Worm (Caenorhabditis elegans) whole organism, L3 larva: ENCODE results near the gene pfkb-1.2.

ENCODE experiments used
- elt-1 ChIP-seq: fragments of 150-350 bp; optimal IDR thresholded peaks from 2 replicates; lab custom pipeline; 2014; ENCODE audit warnings: missing biosample characterization, missing genetic modification characterization
- fos-1 ChIP-seq: fragments of 150-350 bp; optimal IDR thresholded peaks from 2 replicates; lab custom pipeline; 2014; ENCODE audit warnings: missing biosample characterization, missing genetic modification characterization
- nhr-12 ChIP-seq: fragments of 150-350 bp; optimal IDR thresholded peaks from 2 replicates; lab custom pipeline; 2014; ENCODE audit warnings: missing biosample characterization, missing genetic modification characterization
- nhr-23 ChIP-seq: fragments of 150-350 bp; optimal IDR thresholded peaks from 2 replicates; lab custom pipeline; 2014; ENCODE audit warnings: missing biosample characterization, missing genetic modification reagents, missing genetic modification characterization
- nhr-237 ChIP-seq: fragments of 150-350 bp; optimal IDR thresholded peaks from 2 replicates; lab custom pipeline; 2014; ENCODE audit warnings: missing biosample characterization, missing genetic modification characterization
- nhr-28 ChIP-seq: fragments of 150-350 bp; optimal IDR thresholded peaks from 2 replicates; lab custom pipeline; 2014; ENCODE audit warnings: missing biosample characterization, missing genetic modification characterization
- nhr-67 ChIP-seq: fragments of 150-350 bp; optimal IDR thresholded peaks from 2 replicates; lab custom pipeline; 2014; ENCODE audit warnings: missing biosample characterization, missing genetic modification characterization
- nhr-76 ChIP-seq: fragments of 150-350 bp; sonication (generic microtip); optimal IDR thresholded peaks from 5 replicates; lab custom pipeline; 2014; ENCODE audit warnings: missing biosample characterization, missing genetic modification characterization
- pha-4 ChIP-seq: fragments of 150-350 bp; optimal IDR thresholded peaks from 2 replicates; lab custom pipeline; 2014; ENCODE audit warnings: missing biosample characterization, missing genetic modification reagents, missing genetic modification characterization
- skn-1 ChIP-seq: fragments of 150-350 bp; optimal IDR thresholded peaks from 2 replicates; lab custom pipeline; 2014; ENCODE audit warnings: missing biosample characterization, missing genetic modification characterization
- unc-62 ChIP-seq: fragments of 150-350 bp; sonication (generic microtip); optimal IDR thresholded peaks from 4 replicates; lab custom pipeline; 2014; ENCODE audit warnings: missing biosample characterization, missing genetic modification reagents, missing genetic modification characterization
- zag-1 ChIP-seq: fragments of 150-350 bp; optimal IDR thresholded peaks from 2 replicates; lab custom pipeline; 2014; ENCODE audit warnings: missing biosample characterization, missing genetic modification characterization

ce11 chrIV:5952966-5953365 is 11.2 kb downstream of the pfkb-1.2 start:
- TF ChIP-seq nhr-28 (tag; lab: Kevin White, UChicago): no peak
- TF ChIP-seq nhr-237: no peak
- TF ChIP-seq nhr-76 (tag; lab: Kevin White, UChicago): no peak
- TF ChIP-seq unc-62: no peak
- TF ChIP-seq nhr-23 (tag; lab: Kevin White, UChicago): no peak
- no peak for TF ChIP-seq nhr-12 (tag; lab: Kevin White, UChicago)
- TF ChIP-seq nhr-67 (tag; lab: Kevin White, UChicago): no peak
- no peak for TF ChIP-seq zag-1 (tag; lab: Kevin White, UChicago)
- no peak for TF ChIP-seq skn-1 (tag; lab: Kevin White, UChicago)
- no peak for TF ChIP-seq elt-1 (tag; lab: Kevin White, UChicago)
- no peak for TF ChIP-seq pha-4 (tag; lab: Kevin White, UChicago)
- TF ChIP-seq fos-1: no peak
